Worm (Caenorhabditis elegans): ENCODE results near the gene F59B10.4.

F59B10.4 gene

DNA sequence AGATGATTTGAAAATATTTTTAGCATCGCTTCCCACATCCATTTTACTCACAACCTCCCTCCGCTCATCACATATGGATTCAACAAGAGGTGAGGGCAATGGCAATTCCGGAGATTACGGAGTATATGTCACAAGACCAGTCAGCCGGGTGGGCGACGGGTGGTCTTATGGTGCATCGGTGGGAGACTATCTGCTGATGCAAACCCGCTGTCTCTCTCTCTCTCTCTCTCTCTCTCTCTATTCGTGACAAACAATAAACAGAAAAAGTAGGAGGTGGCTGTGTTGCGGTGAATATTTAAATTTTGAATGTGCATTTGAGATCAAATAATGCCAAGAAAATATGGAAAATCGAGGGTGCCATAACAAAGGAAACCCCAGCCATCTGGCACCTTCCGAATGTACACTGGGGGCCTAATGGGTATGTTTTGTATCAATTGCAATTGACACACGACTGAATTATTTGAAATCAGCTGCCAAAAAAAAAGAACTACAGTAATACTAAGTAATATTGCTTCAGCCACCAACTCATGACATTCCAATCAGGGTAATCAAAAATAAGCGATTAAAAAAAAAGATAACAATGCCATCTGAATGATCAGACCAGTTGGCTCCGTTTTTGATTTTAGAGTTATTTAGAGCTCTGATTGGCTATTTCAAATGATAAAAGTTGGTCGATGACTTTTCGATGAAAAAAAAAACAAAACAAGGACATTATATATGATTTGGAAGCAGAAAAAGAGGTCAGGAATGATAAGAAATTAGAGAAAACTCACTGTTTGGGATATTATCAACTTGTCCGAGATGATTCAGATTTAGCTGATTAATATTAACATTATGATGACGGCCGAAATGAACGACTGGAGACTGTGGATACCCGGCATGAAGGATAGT lies 29.1 kb upstream of the F59B10.4 start (continued):
- TF ChIP-seq cebp-1 (GFP tag; IDR thresholded peaks at IDR 0.05) (no peak), cebp-1 (tag; optimal IDR thresholded peaks at IDR 0.05) (peak; percentile 6), Y95B8A.8 (GFP tag; IDR thresholded peaks at IDR 0.05) (0 out of 2 replicates have a peak, but pooled peaks have one; percentile 8), Y53G8AR.9 (GFP tag; conservative IDR thresholded peaks at IDR 0.05) (0 out of 2 replicates have a peak, but pooled peaks have one; percentile 7), ztf-28 (GFP tag; IDR thresholded peaks at IDR 0.05) (0 out of 2 replicates have a peak, but pooled peaks have one; percentile 23), ztf-25 (GFP tag; IDR thresholded peaks at IDR 0.05) (0 out of 2 replicates have a peak, but pooled peaks have one; percentile 49)

DNA sequence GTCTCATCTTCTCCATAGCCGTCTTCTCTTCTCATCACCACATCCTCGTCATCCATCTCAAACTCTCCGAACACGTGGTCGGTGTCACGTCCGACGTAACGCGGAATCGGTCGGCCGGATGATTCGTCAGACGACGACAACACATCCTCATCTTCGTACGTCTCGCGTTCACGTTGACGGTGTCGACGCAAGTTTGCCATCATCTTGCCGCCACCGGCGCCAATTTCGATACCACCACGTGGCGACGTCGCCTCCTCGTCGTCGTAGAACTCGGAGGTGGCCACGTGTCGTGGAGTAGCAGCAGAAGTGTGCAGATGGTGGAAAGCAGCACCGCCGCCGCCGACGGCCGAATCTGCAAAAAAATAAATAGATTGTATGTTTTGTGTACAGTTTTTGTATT lies 28.4 kb upstream of the F59B10.4 start:
- TF ChIP-seq madf-10 (tag; optimal IDR thresholded peaks at IDR 0.05) = peak; percentile 5
- TF ChIP-seq rcor-1 (GFP tag; IDR thresholded peaks at IDR 0.05) = no peak
- peak; percentile 30 for TF ChIP-seq attf-5 (GFP tag; optimal IDR thresholded peaks at IDR 0.05)
- peak; percentile 6 for TF ChIP-seq T07F8.4 (tag; optimal IDR thresholded peaks at IDR 0.05)
- 0 out of 2 replicates have a peak, but pooled peaks have one; percentile 12 for TF ChIP-seq Y53G8AR.9 (GFP tag; conservative IDR thresholded peaks at IDR 0.05)
- peak; percentile 80 for TF ChIP-seq ztf-26 (tag; optimal IDR thresholded peaks at IDR 0.05)
- peak; percentile 64 for TF ChIP-seq C06A6.2 (GFP tag; conservative IDR thresholded peaks at IDR 0.05)
- TF ChIP-seq F57A8.1 (GFP tag; optimal IDR thresholded peaks at IDR 0.05) = no peak
- TF ChIP-seq egl-44 (GFP tag; IDR thresholded peaks at IDR 0.05) = peak; percentile 19; the same call in 1 of the 2 replicates
- no peak for TF ChIP-seq ceh-100 (GFP tag; IDR thresholded peaks at IDR 0.05)
- TF ChIP-seq madf-3 (GFP tag; IDR thresholded peaks at IDR 0.05) = no peak
- TF ChIP-seq K11D2.4 (GFP tag; IDR thresholded peaks at IDR 0.05) = peak; percentile 63; the same call in 1 of the 2 replicates
- no peak for TF ChIP-seq die-1 (tag; optimal IDR thresholded peaks at IDR 0.05)
- peak; percentile 51 for TF ChIP-seq mcd-1 (GFP tag; IDR thresholded peaks at IDR 0.05)
- TF ChIP-seq ceh-91 (GFP tag; IDR thresholded peaks at IDR 0.05) = no peak
- TF ChIP-seq cebp-2 (GFP tag; IDR thresholded peaks at IDR 0.05) = 0 out of 2 replicates have a peak, but pooled peaks have one; percentile 82
- TF ChIP-seq atf-7 (tag; optimal IDR thresholded peaks at IDR 0.05) = peak; percentile 77
- peak; percentile 85 for TF ChIP-seq F52B5.7 (tag; optimal IDR thresholded peaks at IDR 0.05)
- peak; percentile 6; the same call in 1 of the 2 replicates for TF ChIP-seq F39B2.1 (GFP tag; IDR thresholded peaks at IDR 0.05)
- peak; percentile 17 for TF ChIP-seq athp-1 (tag; optimal IDR thresholded peaks at IDR 0.05)
- 0 out of 2 replicates have a peak, but pooled peaks have one; percentile 23 for TF ChIP-seq nhr-120 (GFP tag; IDR thresholded peaks at IDR 0.05)
- no peak for TF ChIP-seq tlf-1 (GFP tag; optimal IDR thresholded peaks at IDR 0.05)
- no peak for TF ChIP-seq B0019.2 (GFP tag; conservative IDR thresholded peaks at IDR 0.05)
- no peak for TF ChIP-seq lsy-27 (tag; optimal IDR thresholded peaks at IDR 0.05; ENCODE audit: borderline replicate concordance, insufficient read depth)
- TF ChIP-seq pha-4 (tag; optimal IDR thresholded peaks at IDR 0.05) = no peak
- peak; percentile 51 for TF ChIP-seq chd-7 (tag; optimal IDR thresholded peaks at IDR 0.05)
- no peak for TF ChIP-seq snpc-1.3 (tag; optimal IDR thresholded peaks at IDR 0.05; ENCODE audit: insufficient read depth)
- TF ChIP-seq sptf-2 (GFP tag; optimal IDR thresholded peaks at IDR 0.05) = no peak
- 0 out of 2 replicates have a peak, but pooled peaks have one; percentile 11 for TF ChIP-seq bed-1 (GFP tag; IDR thresholded peaks at IDR 0.05)
- peak; percentile 21; the same call in 1 of the 2 replicates for TF ChIP-seq hmg-1.2 (GFP tag; IDR thresholded peaks at IDR 0.05)
- peak; percentile 40 for TF ChIP-seq zim-3 (tag; optimal IDR thresholded peaks at IDR 0.05)
- 0 out of 2 replicates have a peak, but pooled peaks have one; percentile 52 for TF ChIP-seq let-526 (GFP tag; IDR thresholded peaks at IDR 0.05)
- no peak for TF ChIP-seq F49E8.2 (tag; optimal IDR thresholded peaks at IDR 0.05; ENCODE audit: insufficient read depth)
- TF ChIP-seq F22D6.2 (tag; optimal IDR thresholded peaks at IDR 0.05) = no peak
- no peak for TF ChIP-seq nhr-90 (tag; optimal IDR thresholded peaks at IDR 0.05)
- no peak; the same call in 1 of the 2 replicates for TF ChIP-seq Y67H2A.10 (GFP tag; conservative IDR thresholded peaks at IDR 0.05)
- peak; percentile 6; the same call in 1 of the 2 replicates for TF ChIP-seq C17E4.6 (GFP tag; IDR thresholded peaks at IDR 0.05)
- TF ChIP-seq let-607 (tag; optimal IDR thresholded peaks at IDR 0.05) = peak in 1 of 2 experiments; percentile 0
- TF ChIP-seq ztf-28 (GFP tag; IDR thresholded peaks at IDR 0.05) = peak; percentile 66; the same call in 1 of the 2 replicates
